Fruit fly (Drosophila melanogaster): ENCODE results near the gene Tdrd3.

The Tdrd3 gene

dm6 chr3L:14789676-14790075 lies 3.1 kb downstream of the Tdrd3 start, which contains the start of gene Helz (continued):
- TF ChIP-seq scrt (GFP tag; optimal IDR thresholded peaks at IDR 0.05), result no peak
- no peak for TF ChIP-seq nom (GFP tag; optimal IDR thresholded peaks at IDR 0.05)
- no peak for TF ChIP-seq wor (GFP tag; IDR thresholded peaks at IDR 0.05)
- no peak for TF ChIP-seq GATAe (GFP tag; conservative IDR thresholded peaks at IDR 0.05)
- no peak for TF ChIP-seq stc (GFP tag; IDR thresholded peaks at IDR 0.05)
- TF ChIP-seq org-1 (GFP tag; optimal IDR thresholded peaks at IDR 0.05), result no peak
- no peak for TF ChIP-seq pita (GFP tag; optimal IDR thresholded peaks at IDR 0.05)
- TF ChIP-seq rib (GFP tag; IDR thresholded peaks at IDR 0.05), result peak; percentile 92
- TF ChIP-seq CG4404 (GFP tag; IDR thresholded peaks at IDR 0.05), result no peak
- TF ChIP-seq pan (optimal IDR thresholded peaks at IDR 0.05), result no peak
- no peak for TF ChIP-seq pan (GFP tag; optimal IDR thresholded peaks at IDR 0.05 in 1 of 2, IDR thresholded peaks at IDR 0.05 in 1 of 2)
- no peak for TF ChIP-seq CG7987 (GFP tag; optimal IDR thresholded peaks at IDR 0.05)
- no peak for TF ChIP-seq zen (tag; optimal IDR thresholded peaks at IDR 0.05)
- TF ChIP-seq gt (GFP tag; IDR thresholded peaks at IDR 0.05), result no peak
- no peak for TF ChIP-seq CG13775 (GFP tag; optimal IDR thresholded peaks at IDR 0.05)
- no peak for TF ChIP-seq jing (GFP tag; optimal IDR thresholded peaks at IDR 0.05)
- TF ChIP-seq CG12236 (GFP tag; optimal IDR thresholded peaks at IDR 0.05), result no peak
- TF ChIP-seq klu (GFP tag; IDR thresholded peaks at IDR 0.05), result no peak
- TF ChIP-seq h (optimal IDR thresholded peaks at IDR 0.05), result no peak
- no peak for TF ChIP-seq abd-A (tag; optimal IDR thresholded peaks at IDR 0.05)
- no peak for TF ChIP-seq zen2 (GFP tag; IDR thresholded peaks at IDR 0.05; ENCODE audit: partially characterized antibody)
- no peak for TF ChIP-seq HLH4C (GFP tag; IDR thresholded peaks at IDR 0.05; ENCODE audit: partially characterized antibody)
- no peak for TF ChIP-seq eve (GFP tag; optimal IDR thresholded peaks at IDR 0.05)
- TF ChIP-seq HHEX (GFP tag; optimal IDR thresholded peaks at IDR 0.05), result no peak
- TF ChIP-seq CG7928 (GFP tag; optimal IDR thresholded peaks at IDR 0.05), result no peak
- no peak for TF ChIP-seq NC2β (GFP tag; optimal IDR thresholded peaks at IDR 0.05)
- TF ChIP-seq Elba2 (GFP tag; optimal IDR thresholded peaks at IDR 0.05), result no peak
- TF ChIP-seq slp2 (GFP tag; optimal IDR thresholded peaks at IDR 0.05), result no peak
- no peak for TF ChIP-seq CG14860 (GFP tag; IDR thresholded peaks at IDR 0.05; ENCODE audit: partially characterized antibody)
- TF ChIP-seq CG15601 (tag; optimal IDR thresholded peaks at IDR 0.05), result no peak
- no peak for TF ChIP-seq Drgx (GFP tag; IDR thresholded peaks at IDR 0.05)
- no peak for TF ChIP-seq odd (GFP tag; optimal IDR thresholded peaks at IDR 0.05)
- TF ChIP-seq CG3995 (GFP tag; optimal IDR thresholded peaks at IDR 0.05), result no peak
- TF ChIP-seq kah (GFP tag; optimal IDR thresholded peaks at IDR 0.05), result no peak
- no peak for TF ChIP-seq CG14710 (tag; optimal IDR thresholded peaks at IDR 0.05)
- no peak for TF ChIP-seq CG8944 (GFP tag; optimal IDR thresholded peaks at IDR 0.05)
- TF ChIP-seq CG43689 (GFP tag; IDR thresholded peaks at IDR 0.05), result no peak
- no peak for TF ChIP-seq so (GFP tag; IDR thresholded peaks at IDR 0.05)
- TF ChIP-seq seq (GFP tag; IDR thresholded peaks at IDR 0.05), result no peak
- TF ChIP-seq lbe (GFP tag; optimal IDR thresholded peaks at IDR 0.05), result peak; percentile 3
- TF ChIP-seq Side (GFP tag; optimal IDR thresholded peaks at IDR 0.05), result no peak
- no peak for TF ChIP-seq CG5180 (GFP tag; optimal IDR thresholded peaks at IDR 0.05)
- TF ChIP-seq Myb (GFP tag; optimal IDR thresholded peaks at IDR 0.05), result no peak
- no peak for TF ChIP-seq CG3726 (GFP tag; IDR thresholded peaks at IDR 0.05)
- no peak for TF ChIP-seq pros (GFP tag; optimal IDR thresholded peaks at IDR 0.05)
- no peak for TF ChIP-seq CG8359 (GFP tag; optimal IDR thresholded peaks at IDR 0.05; ENCODE audit: borderline replicate concordance)
- TF ChIP-seq CG34422 (GFP tag; IDR thresholded peaks at IDR 0.05), result no peak
- TF ChIP-seq ara (GFP tag; IDR thresholded peaks at IDR 0.05), result no peak
- no peak for TF ChIP-seq CG17802 (tag; optimal IDR thresholded peaks at IDR 0.05)
- TF ChIP-seq Ssrp (tag; optimal IDR thresholded peaks at IDR 0.05), result no peak
- TF ChIP-seq croc (GFP tag; conservative IDR thresholded peaks at IDR 0.05), result no peak
- no peak for TF ChIP-seq maf-S (GFP tag; optimal IDR thresholded peaks at IDR 0.05)
- TF ChIP-seq CG8388 (GFP tag; optimal IDR thresholded peaks at IDR 0.05), result no peak
